Worm (Caenorhabditis elegans) whole organism, L2 larva: ENCODE measurements around the gene C15C8.4.

Experiments used
- C34F6.9 ChIP-seq: fragments of 150-350 bp; optimal IDR thresholded peaks from 2 replicates; lab custom pipeline; 2014; ENCODE audit warnings: missing biosample characterization, missing genetic modification characterization
- F13H6.1 ChIP-seq: sonication (generic microtip); optimal IDR thresholded peaks from 2 replicates; lab custom pipeline; 2016; ENCODE audit warnings: missing genetic modification characterization, missing compliant biosample characterization
- alr-1 ChIP-seq: fragments of 150-350 bp; optimal IDR thresholded peaks from 2 replicates; lab custom pipeline; 2014; ENCODE audit warnings: missing biosample characterization, missing genetic modification characterization
- nhr-77 ChIP-seq: fragments of 150-350 bp; optimal IDR thresholded peaks from 2 replicates; lab custom pipeline; 2014; ENCODE audit warnings: missing biosample characterization, missing genetic modification characterization
- sem-4 ChIP-seq: fragments of 150-350 bp; optimal IDR thresholded peaks from 2 replicates; lab custom pipeline; 2014; ENCODE audit warnings: missing biosample characterization, missing genetic modification reagents, missing genetic modification characterization
- unc-55 ChIP-seq: fragments of 150-350 bp; sonication (generic microtip); optimal IDR thresholded peaks from 3 replicates; lab custom pipeline; 2014; ENCODE audit warnings: missing biosample characterization, missing genetic modification reagents, missing genetic modification characterization

The C15C8.4 gene

ce11 chrV:12695968-12696367 lies 51.3 kb downstream of the C15C8.4 start, which contains the start of gene K10C8.4:
Gene K10C8.4, plus strand, starts transcription at chrV:12696268.
- TF ChIP-seq sem-4 (tag; lab: Kevin White, UChicago) (no peak), C34F6.9 (tag; lab: Kevin White, UChicago) (peak; percentile 15), alr-1 (no peak), F13H6.1 (tag; lab: Kevin White, UChicago) (no peak), nhr-77 (tag; lab: Kevin White, UChicago) (no peak), unc-55 (GFP tag; lab: Kevin White, UChicago) (peak; percentile 5)
